Fruit fly (Drosophila melanogaster): ENCODE data around the gene CG8159.

CG8159 gene

dm6 chr3R:8701197-8701596, 25.5 kb upstream of the CG8159 start:
- no peak for TF ChIP-seq foxo (GFP tag; optimal IDR thresholded peaks at IDR 0.05)
- TF ChIP-seq GATAd (GFP tag; optimal IDR thresholded peaks at IDR 0.05), result no peak
- no peak for TF ChIP-seq dl (GFP tag; optimal IDR thresholded peaks at IDR 0.05; ENCODE audit: insufficient read depth in 1 of 2, partially characterized antibody in 2 of 2)
- no peak for TF ChIP-seq lola (GFP tag; optimal IDR thresholded peaks at IDR 0.05)
- TF ChIP-seq Hr78 (GFP tag; optimal IDR thresholded peaks at IDR 0.05), result no peak
- no peak for TF ChIP-seq br (GFP tag; optimal IDR thresholded peaks at IDR 0.05)
- no peak for TF ChIP-seq h (GFP tag; optimal IDR thresholded peaks at IDR 0.05)
- TF ChIP-seq Jra (GFP tag; optimal IDR thresholded peaks at IDR 0.05), result no peak
- TF ChIP-seq fru (GFP tag; optimal IDR thresholded peaks at IDR 0.05), result no peak
- no peak for TF ChIP-seq brk (GFP tag; optimal IDR thresholded peaks at IDR 0.05)
- TF ChIP-seq usp (GFP tag; optimal IDR thresholded peaks at IDR 0.05), result no peak
- no peak for TF ChIP-seq Mio (GFP tag; optimal IDR thresholded peaks at IDR 0.05)
- TF ChIP-seq Rel (GFP tag; optimal IDR thresholded peaks at IDR 0.05), result no peak
- no peak for TF ChIP-seq Rel (tag; optimal IDR thresholded peaks at IDR 0.05)
- TF ChIP-seq jim (GFP tag; optimal IDR thresholded peaks at IDR 0.05), result no peak
- TF ChIP-seq Hr83 (GFP tag; optimal IDR thresholded peaks at IDR 0.05; ENCODE audit: poor library complexity, severe bottlenecking), result no peak
- TF ChIP-seq woc (GFP tag; optimal IDR thresholded peaks at IDR 0.05), result no peak
- TF ChIP-seq dsf (GFP tag; optimal IDR thresholded peaks at IDR 0.05; ENCODE audit: borderline replicate concordance), result no peak
- no peak for TF ChIP-seq sage (GFP tag; optimal IDR thresholded peaks at IDR 0.05)

DNA sequence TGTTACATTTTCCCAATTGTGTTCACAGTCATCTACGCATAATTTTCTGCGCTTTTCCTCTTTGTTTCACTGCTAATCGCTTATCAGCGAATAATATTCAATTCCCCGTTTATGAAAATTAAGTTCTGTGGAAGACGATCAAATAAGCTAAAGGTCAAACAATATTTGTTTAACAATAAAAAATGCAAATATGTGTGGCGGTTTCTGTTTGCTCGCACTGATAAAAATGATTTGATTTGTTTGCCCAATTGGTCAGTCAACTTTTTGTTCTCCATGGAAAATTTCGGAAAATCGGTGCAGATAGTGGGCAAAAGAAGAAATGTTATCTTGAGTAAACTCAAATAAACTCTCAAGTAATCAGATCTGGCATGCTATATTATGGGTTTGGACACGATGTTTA, 22.0 kb upstream of the CG8159 start:
- TF ChIP-seq dsf (GFP tag; optimal IDR thresholded peaks at IDR 0.05; ENCODE audit: borderline replicate concordance) (no peak), CrebA (GFP tag; optimal IDR thresholded peaks at IDR 0.05; ENCODE audit: borderline replicate concordance) (no peak), woc (GFP tag; optimal IDR thresholded peaks at IDR 0.05) (no peak), dmrt93B (GFP tag; optimal IDR thresholded peaks at IDR 0.05) (no peak), Dif (GFP tag; optimal IDR thresholded peaks at IDR 0.05; ENCODE audit: partially characterized antibody) (no peak), Hr78 (GFP tag; optimal IDR thresholded peaks at IDR 0.05) (no peak), sv (GFP tag; optimal IDR thresholded peaks at IDR 0.05) (no peak)

DNA sequence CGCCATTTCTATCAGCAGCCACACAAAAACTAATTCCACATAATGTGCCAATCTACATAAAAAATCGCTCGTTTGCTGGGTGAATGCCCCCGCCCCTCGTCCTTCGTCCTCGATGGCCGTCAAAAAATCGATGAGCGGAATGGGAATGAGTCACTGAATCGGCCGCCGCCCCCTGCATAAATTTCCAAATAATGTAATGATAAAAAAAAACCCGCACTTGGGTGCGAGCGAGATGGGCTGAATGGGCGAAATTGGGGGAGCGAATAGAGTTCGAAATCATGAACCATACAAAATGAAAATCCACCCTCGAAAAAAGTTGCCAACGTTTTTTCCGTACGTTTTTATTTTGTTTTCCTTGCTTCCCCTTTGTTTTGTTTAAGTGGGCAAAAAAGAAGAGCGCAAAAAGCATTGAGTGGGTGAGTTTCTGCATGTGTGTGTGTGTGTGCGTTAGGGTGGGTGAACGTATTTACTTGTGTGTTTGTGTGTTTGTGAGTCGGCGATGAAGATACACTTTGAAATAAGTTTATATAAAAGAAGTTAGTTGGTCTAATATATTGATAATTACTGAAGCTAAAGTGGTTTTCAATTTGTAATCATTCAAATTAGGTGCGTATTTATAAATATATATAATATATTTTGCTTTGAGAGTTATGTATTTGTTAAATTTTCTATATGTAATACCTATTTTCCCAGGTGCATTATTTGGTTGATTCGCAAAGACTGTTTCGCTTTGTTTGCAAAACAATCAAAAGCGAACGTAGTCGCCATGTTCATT, 21.1 kb upstream of the CG8159 start:
- no peak for TF ChIP-seq OdsH (GFP tag; optimal IDR thresholded peaks at IDR 0.05)
- TF ChIP-seq Dfd (GFP tag; optimal IDR thresholded peaks at IDR 0.05), result peak; percentile 68
- TF ChIP-seq Sp1 (GFP tag; optimal IDR thresholded peaks at IDR 0.05), result peak; percentile 59
- no peak for TF ChIP-seq br (GFP tag; optimal IDR thresholded peaks at IDR 0.05)

DNA sequence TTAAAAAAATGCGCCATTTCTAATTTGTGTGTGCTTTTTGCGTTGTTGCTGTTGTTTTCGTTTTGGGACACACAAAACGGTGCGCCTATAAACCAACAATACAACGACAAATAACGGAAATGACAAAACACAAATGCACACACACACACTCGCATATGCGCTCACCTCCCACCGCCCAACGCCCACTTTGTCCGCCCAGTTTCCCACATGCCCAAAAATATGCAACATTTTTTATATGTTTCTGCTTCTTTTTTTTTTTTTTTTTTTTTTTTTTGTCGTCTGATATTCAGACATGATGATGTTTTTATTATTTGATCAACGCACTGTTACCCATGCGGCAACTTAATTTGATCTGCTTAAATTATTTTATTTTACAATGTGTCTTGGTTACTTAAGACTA, 19.5 kb upstream of the CG8159 start:
- no peak for TF ChIP-seq N (GFP tag; optimal IDR thresholded peaks at IDR 0.05)
- TF ChIP-seq pan (optimal IDR thresholded peaks at IDR 0.05), result no peak
- no peak for TF ChIP-seq Rel (GFP tag; optimal IDR thresholded peaks at IDR 0.05)
- no peak for TF ChIP-seq Rel (tag; optimal IDR thresholded peaks at IDR 0.05)
- no peak for TF ChIP-seq CG9705 (GFP tag; optimal IDR thresholded peaks at IDR 0.05)
- no peak for TF ChIP-seq psq (GFP tag; optimal IDR thresholded peaks at IDR 0.05)
- no peak for TF ChIP-seq sv (GFP tag; optimal IDR thresholded peaks at IDR 0.05)

DNA sequence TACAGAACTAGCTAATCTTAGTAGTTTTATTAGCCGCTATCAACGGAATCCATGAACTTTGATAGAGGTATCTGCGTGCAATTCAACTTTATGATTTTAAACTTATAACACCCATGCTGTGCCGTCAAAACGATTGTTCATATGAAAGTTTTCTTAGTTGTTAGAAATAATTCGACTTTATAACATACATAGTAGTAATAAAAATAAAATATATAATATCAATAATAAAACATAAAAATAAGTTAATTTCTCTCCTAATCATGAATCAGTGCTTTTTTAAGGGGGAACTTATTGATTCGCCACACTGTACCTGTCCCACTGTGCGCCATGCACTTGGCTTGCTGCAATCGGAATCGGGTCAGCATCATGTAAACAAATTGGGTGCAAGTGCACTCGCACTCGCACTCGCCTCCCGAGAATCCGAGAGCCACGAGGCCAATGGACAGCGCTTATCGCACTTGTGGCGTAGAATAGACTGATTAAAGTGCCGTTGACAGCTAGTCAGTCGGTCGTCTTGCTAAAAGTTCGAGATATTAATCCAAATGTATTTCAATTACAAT, 14.7 kb upstream of the CG8159 start:
- no peak for TF ChIP-seq Jra (GFP tag; optimal IDR thresholded peaks at IDR 0.05)
- TF ChIP-seq Dif (GFP tag; optimal IDR thresholded peaks at IDR 0.05; ENCODE audit: partially characterized antibody), result peak; percentile 11
- peak; percentile 4 for TF ChIP-seq Hr83 (GFP tag; optimal IDR thresholded peaks at IDR 0.05; ENCODE audit: poor library complexity, severe bottlenecking)
- TF ChIP-seq Hr78 (GFP tag; optimal IDR thresholded peaks at IDR 0.05), result no peak
